Worm (Caenorhabditis elegans) whole organism, L4 larva: ENCODE data around the gene his-7.

Source experiments
- F37D6.2 ChIP-seq: sonication (generic microtip); optimal IDR thresholded peaks from 2 replicates; lab custom pipeline; 2016; ENCODE audit warnings: mild to moderate bottlenecking, missing genetic modification characterization, missing compliant biosample characterization
- F44E2.7 ChIP-seq: fragments of 200-800 bp; sonication (Bioruptor generic); IDR thresholded peaks from 2 replicates; pipeline ENCODE4 v2.1.2; 2022; ENCODE audit warnings: missing genetic modification characterization, missing compliant biosample characterization
- F49E8.2 ChIP-seq: sonication (generic microtip); optimal IDR thresholded peaks from 2 replicates; lab custom pipeline; 2016; ENCODE audit warnings: missing compliant biosample characterization, mild to moderate bottlenecking, missing genetic modification characterization, borderline replicate concordance
- R02D3.7 ChIP-seq: fragments of 150-350 bp; sonication (generic microtip); optimal IDR thresholded peaks from 3 replicates; lab custom pipeline; 2014; ENCODE audit warnings: missing biosample characterization, missing genetic modification characterization
- T20F7.1 ChIP-seq: fragments of 200-800 bp; sonication (Bioruptor generic); optimal IDR thresholded peaks from 2 replicates; lab custom pipeline; 2018; ENCODE audit warnings: mild to moderate bottlenecking, missing genetic modification characterization, missing compliant biosample characterization
- ZK337.2 ChIP-seq: fragments of 200-800 bp; sonication (Bioruptor generic); IDR thresholded peaks from 2 replicates; pipeline ENCODE4 v1.3.6; 2022; ENCODE audit warnings: missing genetic modification reagents, missing genetic modification characterization, missing compliant biosample characterization
- aly-2 ChIP-seq: sonication (generic microtip); optimal IDR thresholded peaks from 2 replicates; lab custom pipeline; 2018; ENCODE audit warnings: missing biosample characterization, missing genetic modification characterization
- ama-1 ChIP-seq: fragments of 150-350 bp; optimal IDR thresholded peaks from 2 replicates; lab custom pipeline; 2014; ENCODE audit warnings: inconsistent platforms, mixed read lengths
- ceh-28 ChIP-seq: fragments of 150-350 bp; optimal IDR thresholded peaks from 2 replicates; lab custom pipeline; 2014; ENCODE audit warnings: missing biosample characterization, missing genetic modification reagents, missing genetic modification characterization
- cey-2 ChIP-seq: sonication (generic microtip); optimal IDR thresholded peaks from 3 replicates; lab custom pipeline; 2017; ENCODE audit warnings: missing genetic modification characterization, mild to moderate bottlenecking, missing compliant biosample characterization, antibody characterized with exemption, borderline replicate concordance; ENCODE audit not compliant: insufficient read depth
- daf-12 ChIP-seq: fragments of 150-350 bp; optimal IDR thresholded peaks from 2 replicates; lab custom pipeline; 2014; ENCODE audit warnings: missing biosample characterization, missing genetic modification reagents, missing genetic modification characterization
- daf-16 ChIP-seq, 3 experiments: sonication (generic microtip); optimal IDR thresholded peaks; 2 replicates each; lab custom pipeline; 2016 to 2017; ENCODE audit warnings: missing genetic modification characterization in 3 of 3, missing genetic modification reagents in 3 of 3, mild to moderate bottlenecking in 2 of 3, missing compliant biosample characterization in 2 of 3, missing biosample characterization in 1 of 3, moderate library complexity in 1 of 3
- dmd-8 ChIP-seq: fragments of 200-800 bp; sonication (Bioruptor generic); IDR thresholded peaks from 2 replicates; pipeline ENCODE4 v1.3.6; 2022; ENCODE audit warnings: missing genetic modification characterization, missing compliant biosample characterization
- dpl-1 ChIP-seq: fragments of 150-350 bp; optimal IDR thresholded peaks from 2 replicates; lab custom pipeline; 2014; ENCODE audit warnings: missing biosample characterization, missing genetic modification reagents, missing genetic modification characterization
- duxl-1 ChIP-seq: sonication (generic microtip); optimal IDR thresholded peaks from 2 replicates; lab custom pipeline; 2016; ENCODE audit warnings: mild to moderate bottlenecking, missing genetic modification characterization, moderate library complexity, missing compliant biosample characterization; ENCODE audit not compliant: poor library complexity
- gei-8 ChIP-seq: fragments of 200-800 bp; sonication (Bioruptor generic); optimal IDR thresholded peaks from 2 replicates; lab custom pipeline; 2018; ENCODE audit warnings: mild to moderate bottlenecking, missing genetic modification characterization, missing compliant biosample characterization
- lin-29 ChIP-seq: fragments of 200-800 bp; sonication (Bioruptor generic); IDR thresholded peaks from 2 replicates; pipeline ENCODE4 v1.3.6; 2022; ENCODE audit warnings: missing genetic modification reagents, missing genetic modification characterization, missing compliant biosample characterization
- mes-2 ChIP-seq: sonication (generic microtip); optimal IDR thresholded peaks from 2 replicates; lab custom pipeline; 2016; ENCODE audit warnings: missing genotype, mild to moderate bottlenecking, missing genetic modification characterization, missing compliant biosample characterization; ENCODE audit not compliant: poor library complexity, severe bottlenecking
- nhr-102 ChIP-seq: sonication (generic microtip); optimal IDR thresholded peaks from 2 replicates; lab custom pipeline; 2016; ENCODE audit warnings: mild to moderate bottlenecking, missing genetic modification characterization, moderate library complexity, missing compliant biosample characterization
- nhr-28 ChIP-seq: fragments of 150-350 bp; optimal IDR thresholded peaks from 2 replicates; lab custom pipeline; 2014; ENCODE audit warnings: missing biosample characterization, missing genetic modification characterization
- nhr-41 ChIP-seq: fragments of 200-800 bp; sonication (Bioruptor generic); IDR thresholded peaks from 2 replicates; pipeline ENCODE4 v1.3.6; 2022; ENCODE audit warnings: missing genetic modification reagents, missing genetic modification characterization, missing compliant biosample characterization
- nhr-48 ChIP-seq: sonication (generic microtip); optimal IDR thresholded peaks from 2 replicates; lab custom pipeline; 2016; ENCODE audit warnings: mild to moderate bottlenecking, missing genetic modification characterization, missing compliant biosample characterization
- nhr-77 ChIP-seq: fragments of 150-350 bp; optimal IDR thresholded peaks from 2 replicates; lab custom pipeline; 2014; ENCODE audit warnings: missing biosample characterization, missing genetic modification characterization
- php-3 ChIP-seq: fragments of 200-800 bp; sonication (Bioruptor generic); IDR thresholded peaks from 2 replicates; pipeline ENCODE4 v1.3.6; 2022; ENCODE audit warnings: missing genetic modification reagents, missing genetic modification characterization, missing compliant biosample characterization
- pqm-1 ChIP-seq: sonication (generic microtip); optimal IDR thresholded peaks from 2 replicates; lab custom pipeline; 2017; ENCODE audit warnings: missing biosample characterization, missing genetic modification characterization
- saeg-2 ChIP-seq: fragments of 200-800 bp; sonication (Bioruptor generic); IDR thresholded peaks from 2 replicates; pipeline ENCODE4 v1.3.6; 2022; ENCODE audit warnings: missing genetic modification reagents, missing genetic modification characterization, missing compliant biosample characterization
- sdz-12 ChIP-seq: fragments of 200-800 bp; sonication (Bioruptor generic); optimal IDR thresholded peaks from 2 replicates; lab custom pipeline; 2018; ENCODE audit warnings: mild to moderate bottlenecking, missing genetic modification characterization, missing compliant biosample characterization
- snpc-1.2 ChIP-seq: fragments of 200-800 bp; sonication (Bioruptor generic); IDR thresholded peaks from 2 replicates; pipeline ENCODE4 v1.3.6; 2022; ENCODE audit warnings: missing genetic modification reagents, missing genetic modification characterization, missing compliant biosample characterization
- spr-1 ChIP-seq: sonication (generic microtip); optimal IDR thresholded peaks from 2 replicates; lab custom pipeline; 2016; ENCODE audit warnings: mild to moderate bottlenecking, missing genetic modification characterization, missing compliant biosample characterization
- tra-1 ChIP-seq: fragments of 200-800 bp; sonication (Bioruptor generic); IDR thresholded peaks from 2 replicates; pipeline ENCODE4 v1.3.6; 2022; ENCODE audit warnings: missing genetic modification reagents, missing genetic modification characterization, missing compliant biosample characterization
- unc-130 ChIP-seq: sonication (generic microtip); optimal IDR thresholded peaks from 2 replicates; lab custom pipeline; 2016; ENCODE audit warnings: missing genetic modification reagents, missing genetic modification characterization, missing compliant biosample characterization
- unc-39 ChIP-seq: sonication (generic microtip); optimal IDR thresholded peaks from 2 replicates; lab custom pipeline; 2017; ENCODE audit warnings: missing biosample characterization, missing genetic modification characterization
- zfp-3 ChIP-seq: fragments of 200-800 bp; sonication (Bioruptor generic); conservative IDR thresholded peaks from 2 replicates; pipeline ENCODE4 v1.3.6; 2022; ENCODE audit warnings: missing genetic modification reagents, missing genetic modification characterization, missing compliant biosample characterization
- zip-2 ChIP-seq: fragments of 150-350 bp; optimal IDR thresholded peaks from 2 replicates; lab custom pipeline; 2014; ENCODE audit warnings: missing biosample characterization, missing genetic modification characterization

Gene his-7

DNA sequence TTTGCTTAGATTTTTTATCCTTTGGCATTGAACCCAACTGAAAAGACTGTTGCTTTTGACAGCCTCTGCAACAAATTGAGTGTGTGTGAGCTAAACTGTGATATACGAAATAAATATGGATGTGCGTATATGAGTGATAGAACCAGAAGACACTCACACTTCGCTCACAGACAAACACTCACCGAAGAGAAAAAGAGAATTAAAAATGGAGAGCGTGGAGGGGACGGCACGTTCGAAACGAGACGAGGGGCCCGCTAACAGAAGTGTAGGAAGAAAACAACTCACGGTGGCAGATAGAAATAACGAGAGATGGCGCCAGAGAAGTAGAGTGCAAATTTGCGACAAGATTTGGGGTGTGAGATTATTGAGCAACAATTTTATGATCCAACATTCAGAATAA, 14.9 kb upstream of the his-7 start (continued):
- TF ChIP-seq F49E8.2 (tag; lab: Kevin White, UChicago) (no peak), saeg-2 (GFP tag; lab: Robert Waterston, UW) (no peak), F37D6.2 (no peak), sdz-12 (GFP tag; lab: Kevin White, UChicago) (no peak), nhr-102 (tag; lab: Kevin White, UChicago) (no peak), ceh-28 (tag; lab: Kevin White, UChicago) (no peak), gei-8 (GFP tag; lab: Kevin White, UChicago) (no peak), aly-2 (tag; lab: Kevin White, UChicago) (no peak), daf-12 (no peak), lin-29 (GFP tag; lab: Robert Waterston, UW) (no peak), unc-130 (GFP tag; lab: Kevin White, UChicago) (no peak), tra-1 (GFP tag; lab: Robert Waterston, UW) (no peak), spr-1 (tag; lab: Kevin White, UChicago) (no peak), ZK337.2 (GFP tag; lab: Robert Waterston, UW) (no peak)

DNA sequence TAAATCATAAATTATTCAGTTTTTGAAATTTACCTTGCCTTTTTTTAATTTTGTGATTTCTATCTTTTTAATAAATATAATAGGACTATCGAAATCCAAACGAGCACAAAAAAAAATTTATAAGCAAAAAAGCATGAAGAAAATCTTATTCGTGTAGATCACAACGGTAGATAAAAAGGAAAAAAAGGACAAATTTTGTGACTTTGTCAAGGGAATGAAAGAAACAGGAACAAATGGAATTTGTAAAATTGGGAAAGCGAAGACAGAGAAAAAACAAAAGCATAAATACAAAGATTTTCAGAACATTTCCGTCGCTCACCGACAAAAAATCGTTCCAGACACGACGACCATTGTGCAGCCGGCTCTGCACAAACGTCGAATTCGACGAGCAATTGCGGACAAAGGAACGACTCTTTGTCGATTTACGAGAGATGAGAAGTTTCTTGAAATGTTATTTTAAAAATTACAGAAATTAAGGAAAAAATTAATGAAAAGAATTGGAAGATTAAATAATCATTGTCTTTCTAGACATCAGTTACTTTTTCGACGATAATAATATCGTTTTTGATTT, 14.3 kb upstream of the his-7 start, which contains the start of gene F45F2.10:
Gene F45F2.10, minus strand, starts transcription at position 51 of the 571 bp plus-strand sequence.
- TF ChIP-seq dpl-1 (GFP tag; lab: Kevin White, UChicago) (peak; percentile 26), mes-2 (tag; lab: Kevin White, UChicago) (peak; percentile 45), ama-1 (lab: Kevin White, UChicago) (no peak), T20F7.1 (no peak), R02D3.7 (tag; lab: Kevin White, UChicago) (peak; percentile 41)

ce11 chrV:8520846-8521553, 12.2 kb upstream of the his-7 start, which contains the start of the genes F45F2.11 and otpl-7:
F45F2.11 (minus strand) TSS chrV:8520896.
otpl-7 (plus strand) TSS chrV:8521503.
- no peak for TF ChIP-seq nhr-41 (GFP tag; lab: Robert Waterston, UW)
- TF ChIP-seq snpc-1.2 (GFP tag; lab: Robert Waterston, UW), result no peak
- no peak for TF ChIP-seq unc-39 (tag; lab: Kevin White, UChicago)
- no peak for TF ChIP-seq cey-2 (tag; lab: Kevin White, UChicago)
- TF ChIP-seq zip-2 (tag; lab: Kevin White, UChicago), result no peak
- TF ChIP-seq F44E2.7 (GFP tag; lab: Robert Waterston, UW), result no peak
- no peak for TF ChIP-seq unc-130 (GFP tag; lab: Kevin White, UChicago)
- TF ChIP-seq php-3, result no peak
- no peak for TF ChIP-seq ama-1 (lab: Kevin White, UChicago)
- no peak for TF ChIP-seq nhr-48 (tag; lab: Kevin White, UChicago)
- no peak for TF ChIP-seq pqm-1 (tag; lab: Kevin White, UChicago)
- TF ChIP-seq nhr-77 (tag; lab: Kevin White, UChicago), result no peak
- no peak for TF ChIP-seq duxl-1 (tag; lab: Kevin White, UChicago)
- TF ChIP-seq zfp-3 (GFP tag; lab: Robert Waterston, UW), result no peak
- no peak for TF ChIP-seq ZK337.2 (GFP tag; lab: Robert Waterston, UW)
- TF ChIP-seq nhr-28 (tag; lab: Kevin White, UChicago), result no peak
- TF ChIP-seq gei-8 (GFP tag; lab: Kevin White, UChicago), result no peak
- TF ChIP-seq dmd-8, result no peak
- TF ChIP-seq daf-16 (GFP tag; optimal IDR thresholded peaks at IDR 0.05; lab: Kevin White, UChicago), result no peak
- TF ChIP-seq daf-16 (tag; optimal IDR thresholded peaks at IDR 0.05; lab: Kevin White, UChicago), result no peak
